Fruit fly (Drosophila melanogaster) whole organism, embryonic: ENCODE results near the gene CG8051.

ENCODE experiments used
- BtbVII ChIP-seq: fragments of 200-800 bp; sonication (Bioruptor generic); optimal IDR thresholded peaks from 3 replicates; lab custom pipeline; 2017; ENCODE audit warnings: missing biosample characterization, mild to moderate bottlenecking, missing genetic modification characterization
- CG10267 ChIP-seq: fragments of 200-800 bp; sonication (Bioruptor generic); optimal IDR thresholded peaks from 2 replicates; lab custom pipeline; 2018; ENCODE audit warnings: missing biosample characterization, mild to moderate bottlenecking, missing genetic modification characterization, moderate library complexity
- CG10565 ChIP-seq: fragments of 200-800 bp; sonication (Bioruptor generic); optimal IDR thresholded peaks from 3 replicates; lab custom pipeline; 2016; ENCODE audit warnings: missing biosample characterization, mild to moderate bottlenecking, missing genetic modification characterization
- CG11398 ChIP-seq: fragments of 200-800 bp; sonication (Bioruptor generic); optimal IDR thresholded peaks from 2 replicates; lab custom pipeline; 2016; ENCODE audit warnings: missing biosample characterization, missing genetic modification characterization
- CG11504 ChIP-seq: fragments of 200-800 bp; sonication (Bioruptor generic); optimal IDR thresholded peaks from 3 replicates; lab custom pipeline; 2019; ENCODE audit warnings: missing biosample characterization, mild to moderate bottlenecking, missing genetic modification characterization, moderate library complexity
- CG12071 ChIP-seq: fragments of 200-800 bp; sonication (Bioruptor generic); optimal IDR thresholded peaks from 3 replicates; lab custom pipeline; 2018; ENCODE audit warnings: missing biosample characterization, mild to moderate bottlenecking, missing genetic modification characterization
- CG12299 ChIP-seq: fragments of 200-800 bp; sonication (Bioruptor generic); optimal IDR thresholded peaks from 2 replicates; lab custom pipeline; 2018; ENCODE audit warnings: missing biosample characterization, mild to moderate bottlenecking, missing genetic modification characterization
- CG15269 ChIP-seq: fragments of 200-800 bp; sonication (Bioruptor generic); optimal IDR thresholded peaks from 2 replicates; lab custom pipeline; 2018; ENCODE audit warnings: missing biosample characterization, mild to moderate bottlenecking, missing genetic modification characterization, moderate library complexity
- CG15479 ChIP-seq: fragments of 200-800 bp; sonication (Bioruptor generic); optimal IDR thresholded peaks from 3 replicates; lab custom pipeline; 2019; ENCODE audit warnings: missing biosample characterization, mild to moderate bottlenecking, missing genetic modification characterization, moderate library complexity
- CG15601 ChIP-seq: fragments of 200-800 bp; sonication (Bioruptor generic); optimal IDR thresholded peaks from 3 replicates; lab custom pipeline; 2019; ENCODE audit warnings: missing biosample characterization, mild to moderate bottlenecking, missing genetic modification characterization, moderate library complexity
- CG1647 ChIP-seq: fragments of 200-800 bp; sonication (Bioruptor generic); optimal IDR thresholded peaks from 3 replicates; lab custom pipeline; 2016; ENCODE audit warnings: missing biosample characterization, missing genetic modification characterization
- CG18476 ChIP-seq: fragments of 200-800 bp; sonication (Bioruptor generic); optimal IDR thresholded peaks from 2 replicates; lab custom pipeline; 2016; ENCODE audit warnings: missing biosample characterization, mild to moderate bottlenecking, missing genetic modification characterization
- CG32772 ChIP-seq: fragments of 200-800 bp; sonication (Bioruptor generic); IDR thresholded peaks from 2 replicates; pipeline ENCODE4 v1.3.6; 2022; ENCODE audit warnings: missing biosample characterization, missing genetic modification characterization
- CG34224 ChIP-seq: fragments of 200-800 bp; sonication (Bioruptor generic); IDR thresholded peaks from 3 replicates; pipeline ENCODE4 v1.3.6; 2022; ENCODE audit warnings: missing biosample characterization, missing genetic modification characterization; ENCODE audit not compliant: partially characterized antibody
- CG4282 ChIP-seq: fragments of 200-800 bp; sonication (Bioruptor generic); optimal IDR thresholded peaks from 2 replicates; lab custom pipeline; 2016; ENCODE audit warnings: missing biosample characterization, missing genetic modification characterization
- CG6791 ChIP-seq: fragments of 200-800 bp; sonication (Bioruptor generic); IDR thresholded peaks from 3 replicates; pipeline ENCODE4 v1.3.6; 2022; ENCODE audit warnings: missing biosample characterization, missing genetic modification characterization; ENCODE audit not compliant: partially characterized antibody
- CG8290 ChIP-seq, 3 experiments: fragments of 200-800 bp; sonication (Bioruptor generic); optimal IDR thresholded peaks; 2 replicates each; lab custom pipeline; 2016 to 2019; ENCODE audit warnings: missing biosample characterization in 3 of 3, missing genetic modification characterization in 3 of 3, mild to moderate bottlenecking in 2 of 3, moderate library complexity in 1 of 3
- CG8478 ChIP-seq: fragments of >200 bp; optimal IDR thresholded peaks from 2 replicates; lab custom pipeline; 2018
- CG8944 ChIP-seq: fragments of 200-800 bp; sonication (Bioruptor generic); optimal IDR thresholded peaks from 3 replicates; lab custom pipeline; 2016; ENCODE audit warnings: missing biosample characterization, missing genetic modification characterization
- CG9932 ChIP-seq: fragments of 200-800 bp; sonication (Bioruptor generic); IDR thresholded peaks from 2 replicates; pipeline ENCODE4 v1.3.6; 2022; ENCODE audit warnings: missing biosample characterization, missing genetic modification characterization
- CkIIα-i1 ChIP-seq: fragments of 200-800 bp; sonication (Bioruptor generic); IDR thresholded peaks from 2 replicates; pipeline ENCODE4 v1.3.6; 2022; ENCODE audit warnings: missing biosample characterization, missing genetic modification characterization
- Doc3 ChIP-seq: fragments of 200-800 bp; sonication (Bioruptor generic); IDR thresholded peaks from 3 replicates; pipeline ENCODE4 v1.3.6; 2022; ENCODE audit warnings: missing biosample characterization, missing genetic modification characterization; ENCODE audit not compliant: partially characterized antibody
- Elba2 ChIP-seq: fragments of 200-800 bp; sonication (Bioruptor generic); optimal IDR thresholded peaks from 3 replicates; lab custom pipeline; 2016; ENCODE audit warnings: missing biosample characterization, missing genetic modification characterization
- Gsc ChIP-seq: fragments of 200-800 bp; sonication (Bioruptor generic); IDR thresholded peaks from 2 replicates; pipeline ENCODE4 v1.3.6; 2022; ENCODE audit warnings: missing biosample characterization, missing genetic modification characterization
- HHEX ChIP-seq: fragments of 200-800 bp; sonication (Bioruptor generic); optimal IDR thresholded peaks from 3 replicates; lab custom pipeline; 2017; ENCODE audit warnings: missing biosample characterization, mild to moderate bottlenecking, missing genetic modification characterization, missing genetic modification reagents
- HLH4C ChIP-seq: fragments of 200-800 bp; sonication (Bioruptor generic); IDR thresholded peaks from 3 replicates; pipeline ENCODE4 v1.3.6; 2022; ENCODE audit warnings: missing biosample characterization, missing genetic modification characterization; ENCODE audit not compliant: partially characterized antibody
- Hey ChIP-seq: fragments of 200-800 bp; sonication (Bioruptor generic); optimal IDR thresholded peaks from 3 replicates; lab custom pipeline; 2018; ENCODE audit warnings: missing biosample characterization, mild to moderate bottlenecking, missing genetic modification characterization
- HmgD ChIP-seq: fragments of 200-800 bp; sonication (Bioruptor generic); optimal IDR thresholded peaks from 3 replicates; lab custom pipeline; 2016; ENCODE audit warnings: missing biosample characterization, missing genetic modification characterization
- Mrtf ChIP-seq: fragments of 200-800 bp; sonication (Bioruptor generic); IDR thresholded peaks from 3 replicates; pipeline ENCODE4 v1.3.6; 2022; ENCODE audit warnings: missing biosample characterization, missing genetic modification characterization
- Nf-YC ChIP-seq: fragments of 200-800 bp; optimal IDR thresholded peaks from 3 replicates; lab custom pipeline; 2019; ENCODE audit warnings: missing biosample characterization, mild to moderate bottlenecking, missing genetic modification characterization, moderate library complexity
- Sin3A ChIP-seq: fragments of >200 bp; optimal IDR thresholded peaks from 2 replicates; lab custom pipeline; 2018
- Sry-β ChIP-seq: fragments of 200-800 bp; sonication (Bioruptor generic); optimal IDR thresholded peaks from 2 replicates; lab custom pipeline; 2018; ENCODE audit warnings: missing biosample characterization, mild to moderate bottlenecking, missing genetic modification characterization, moderate library complexity
- chif ChIP-seq, 2 experiments: fragments of 200-800 bp; sonication (Bioruptor generic); optimal IDR thresholded peaks; 3 replicates each; lab custom pipeline; 2016; ENCODE audit warnings: missing biosample characterization in 2 of 2, missing genetic modification characterization in 2 of 2
- danr ChIP-seq: fragments of 200-800 bp; sonication (Bioruptor generic); IDR thresholded peaks from 2 replicates; pipeline ENCODE4 v1.3.6; 2022; ENCODE audit warnings: missing biosample characterization, missing genetic modification characterization
- dmrt99B ChIP-seq: fragments of 200-800 bp; sonication (Bioruptor generic); optimal IDR thresholded peaks from 2 replicates; lab custom pipeline; 2018; ENCODE audit warnings: missing biosample characterization, mild to moderate bottlenecking, missing genetic modification characterization, moderate library complexity
- fru ChIP-seq: fragments of >200 bp; optimal IDR thresholded peaks from 2 replicates; lab custom pipeline; 2017
- gt ChIP-seq: fragments of 200-800 bp; sonication (Bioruptor generic); IDR thresholded peaks from 2 replicates; pipeline ENCODE4 v1.3.6; 2022; ENCODE audit warnings: missing biosample characterization, missing genetic modification characterization
- hth ChIP-seq: fragments of >200 bp; optimal IDR thresholded peaks from 2 replicates; lab custom pipeline; 2017; ENCODE audit warnings: inconsistent platforms
- ind ChIP-seq: fragments of 200-800 bp; sonication (Bioruptor generic); optimal IDR thresholded peaks from 3 replicates; lab custom pipeline; 2016; ENCODE audit warnings: missing biosample characterization, missing genetic modification characterization
- kah ChIP-seq: fragments of 200-800 bp; sonication (Bioruptor generic); optimal IDR thresholded peaks from 2 replicates; lab custom pipeline; 2018; ENCODE audit warnings: missing biosample characterization, mild to moderate bottlenecking, missing genetic modification characterization
- lilli ChIP-seq: fragments of 200-800 bp; sonication (Bioruptor generic); optimal IDR thresholded peaks from 3 replicates; lab custom pipeline; 2016; ENCODE audit warnings: missing biosample characterization, missing genetic modification characterization
- nom ChIP-seq: fragments of 200-800 bp; sonication (Bioruptor generic); optimal IDR thresholded peaks from 2 replicates; lab custom pipeline; 2017; ENCODE audit warnings: missing biosample characterization, missing genetic modification characterization, mild to moderate bottlenecking, moderate library complexity, missing genetic modification reagents
- onecut ChIP-seq: fragments of 200-800 bp; sonication (Bioruptor generic); IDR thresholded peaks from 2 replicates; pipeline ENCODE4 v1.3.6; 2022; ENCODE audit warnings: missing biosample characterization, missing genetic modification characterization
- pum ChIP-seq: fragments of 200-800 bp; sonication (Bioruptor generic); optimal IDR thresholded peaks from 2 replicates; lab custom pipeline; 2016; ENCODE audit warnings: missing biosample characterization, missing genetic modification characterization
- ranshi ChIP-seq: fragments of 200-800 bp; sonication (Bioruptor generic); IDR thresholded peaks from 2 replicates; pipeline ENCODE4 v1.3.6; 2022; ENCODE audit warnings: missing biosample characterization, missing genetic modification characterization
- repo ChIP-seq: fragments of 200-800 bp; sonication (Bioruptor generic); optimal IDR thresholded peaks from 2 replicates; lab custom pipeline; 2016; ENCODE audit warnings: missing biosample characterization, missing genetic modification characterization
- ro ChIP-seq: fragments of 200-800 bp; sonication (Bioruptor generic); IDR thresholded peaks from 2 replicates; pipeline ENCODE4 v1.3.6; 2022; ENCODE audit warnings: missing biosample characterization, missing genetic modification characterization
- sim ChIP-seq: fragments of 200-800 bp; sonication (Bioruptor generic); IDR thresholded peaks from 2 replicates; pipeline ENCODE4 v1.3.6; 2022; ENCODE audit warnings: missing biosample characterization, missing genetic modification characterization
- sisA ChIP-seq: fragments of 200-800 bp; sonication (Bioruptor generic); IDR thresholded peaks from 2 replicates; pipeline ENCODE4 v1.3.6; 2022; ENCODE audit warnings: missing biosample characterization, missing genetic modification characterization
- ssp ChIP-seq: fragments of 200-800 bp; sonication (Bioruptor generic); IDR thresholded peaks from 2 replicates; pipeline ENCODE4 v1.3.6; 2022; ENCODE audit warnings: missing biosample characterization, missing genetic modification characterization
- trem ChIP-seq: fragments of 200-800 bp; optimal IDR thresholded peaks from 3 replicates; lab custom pipeline; 2019; ENCODE audit warnings: missing biosample characterization, mild to moderate bottlenecking, missing genetic modification characterization, moderate library complexity

Gene CG8051

dm6 chrX:19289318-19289970 lies 18.3 kb downstream of the CG8051 start (continued):
- TF ChIP-seq CG12299 (tag; lab: Kevin White, UChicago) (peak; percentile 83), CG34224 (no peak), Mrtf (GFP tag; lab: Robert Waterston, UW) (peak; percentile 92), BtbVII (GFP tag; lab: Kevin White, UChicago) (peak; percentile 51), Hey (tag; lab: Kevin White, UChicago) (peak; percentile 8), CG15479 (GFP tag; lab: Kevin White, UChicago) (no peak), Nf-YC (peak; percentile 79), kah (peak; percentile 85), CG8290 (GFP tag; optimal IDR thresholded peaks at IDR 0.05; lab: Kevin White, UChicago) (peak; percentile 45), CG8290 (tag; optimal IDR thresholded peaks at IDR 0.05; lab: Kevin White, UChicago) (peak; percentile 22 to 96), CG10267 (tag; lab: Kevin White, UChicago) (peak; percentile 72), pum (GFP tag; lab: Kevin White, UChicago) (peak; percentile 90), ro (GFP tag; lab: Robert Waterston, UW) (peak; percentile 76), onecut (GFP tag; lab: Robert Waterston, UW) (peak; percentile 90), sim (GFP tag; lab: Robert Waterston, UW) (peak; percentile 78), danr (GFP tag; lab: Robert Waterston, UW) (peak; percentile 87), ind (GFP tag; lab: Kevin White, UChicago) (peak; percentile 90), fru (no peak), CG8478 (lab: Kevin White, UChicago) (no peak), CkIIα-i1 (GFP tag; lab: Robert Waterston, UW) (peak; percentile 63; the same call in 1 of the 2 replicates), nom (GFP tag; lab: Kevin White, UChicago) (peak; percentile 94), Sry-β (peak; percentile 20), CG10565 (peak; percentile 59), sisA (peak; percentile 96), chif (GFP tag; optimal IDR thresholded peaks at IDR 0.05; lab: Kevin White, UChicago) (peak; percentile 86 to 91), lilli (peak; percentile 83), CG11504 (tag; lab: Kevin White, UChicago) (peak; percentile 91), Doc3 (GFP tag; lab: Robert Waterston, UW) (no peak), CG15269 (tag; lab: Kevin White, UChicago) (peak; percentile 92), ranshi (GFP tag; lab: Robert Waterston, UW) (peak; percentile 84), Gsc (GFP tag; lab: Robert Waterston, UW) (peak; percentile 84), CG4282 (no peak), CG9932 (peak; percentile 61), CG15601 (tag; lab: Kevin White, UChicago) (peak; percentile 89), ssp (GFP tag; lab: Robert Waterston, UW) (peak; percentile 83), repo (GFP tag; lab: Kevin White, UChicago) (peak; percentile 84), CG11398 (GFP tag; lab: Kevin White, UChicago) (peak; percentile 63), HHEX (GFP tag; lab: Kevin White, UChicago) (peak; percentile 82), CG18476 (GFP tag; lab: Kevin White, UChicago) (peak; percentile 79), CG32772 (GFP tag; lab: Robert Waterston, UW) (peak; percentile 93), CG1647 (GFP tag; lab: Kevin White, UChicago) (peak; percentile 88), CG12071 (GFP tag; lab: Kevin White, UChicago) (peak; percentile 92), CG6791 (GFP tag; lab: Robert Waterston, UW) (no peak), gt (peak; percentile 75), Sin3A (lab: Kevin White, UChicago) (no peak), CG8944 (GFP tag; lab: Kevin White, UChicago) (peak; percentile 82), trem (tag; lab: Kevin White, UChicago) (peak; percentile 61), dmrt99B (tag; lab: Kevin White, UChicago) (peak; percentile 94), HLH4C (GFP tag; lab: Robert Waterston, UW) (no peak), Elba2 (GFP tag; lab: Kevin White, UChicago) (no peak), hth (lab: Kevin White, UChicago) (no peak), HmgD (GFP tag; lab: Kevin White, UChicago) (peak; percentile 41)
